Fruit fly (Drosophila melanogaster): ENCODE results near the gene CanA1.

dm6 chr3R:31060708-31061625, 21.8 kb downstream of the CanA1 start, which contains the start of gene dco:
- peak; percentile 90 for TF ChIP-seq hkb (optimal IDR thresholded peaks at IDR 0.05)
- TF ChIP-seq hkb (GFP tag; IDR thresholded peaks at IDR 0.05), result peak; percentile 64
- TF ChIP-seq B-H1 (GFP tag; IDR thresholded peaks at IDR 0.05), result peak; percentile 61
- TF ChIP-seq CG11560 (tag; IDR thresholded peaks at IDR 0.05), result peak; percentile 83
- TF ChIP-seq CG8924 (tag; optimal IDR thresholded peaks at IDR 0.05), result peak; percentile 59
- no peak for TF ChIP-seq tap (tag; optimal IDR thresholded peaks at IDR 0.05)
- TF ChIP-seq ewg (GFP tag; optimal IDR thresholded peaks at IDR 0.05), result peak; percentile 70
- peak; percentile 59 for TF ChIP-seq gem (tag; optimal IDR thresholded peaks at IDR 0.05)

Data from whole organism, embryonic.